In the genomic region with DNA sequence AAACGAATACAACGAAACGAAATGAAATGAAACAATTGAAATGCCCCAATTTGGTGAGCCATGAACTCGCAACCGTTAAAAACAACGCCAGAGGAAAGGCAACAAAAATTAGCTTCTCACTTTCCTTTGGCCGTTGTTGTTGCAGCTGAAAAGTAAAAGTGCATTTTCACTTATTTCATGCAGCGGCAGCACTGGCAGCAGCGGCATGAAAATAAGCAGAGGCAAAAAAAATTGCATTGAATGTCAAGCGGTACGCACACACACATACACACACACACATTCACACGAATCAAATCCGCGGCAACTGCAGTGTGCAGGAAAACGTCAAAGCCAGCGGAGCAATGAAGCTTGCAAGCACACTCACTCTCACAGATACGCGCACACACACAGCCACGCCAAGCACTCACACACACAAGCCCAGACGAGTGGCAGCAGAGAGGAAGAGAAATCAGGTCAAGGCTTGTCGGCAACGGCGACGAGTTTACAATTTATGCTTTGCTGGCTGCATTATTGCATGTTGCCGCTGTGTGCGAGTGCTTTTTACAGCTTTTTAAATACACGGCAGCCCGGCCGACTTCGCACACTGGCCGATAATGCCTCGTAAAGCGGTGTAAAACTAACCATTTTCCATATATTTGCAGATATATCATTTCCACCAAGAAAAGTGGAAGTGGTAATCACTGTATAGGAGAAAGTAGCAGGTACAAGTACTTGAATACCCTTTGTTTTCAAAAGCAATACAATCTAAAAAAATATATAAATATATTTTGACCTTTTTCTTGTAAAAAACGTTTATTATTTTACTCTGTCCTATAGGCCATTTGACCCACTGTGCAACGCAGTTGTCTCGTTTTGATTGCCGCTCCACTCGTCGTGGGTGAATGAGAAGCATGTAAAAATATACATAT, we compare ENCODE assay signal across 4 fruit fly cellular contexts.
TF ChIP-seq lines count a peak whose summit lies in the region.

No protein-coding gene starts in this region.

TF ChIP-seq in whole organism, embryonic, 481 proteins besides CTCF, POLR2A, EP300 and RAD21 (continued from another document and continues in another):
- TF ChIP-seq CG6765 (GFP tag; optimal IDR thresholded peaks at IDR 0.05; lab: Kevin White, UChicago) = no peak
- no peak for TF ChIP-seq BEAF-32 (GFP tag; optimal IDR thresholded peaks at IDR 0.05; lab: Kevin White, UChicago)
- no peak for TF ChIP-seq vfl (GFP tag; optimal IDR thresholded peaks at IDR 0.05; lab: Kevin White, UChicago)
- TF ChIP-seq pzg (GFP tag; optimal IDR thresholded peaks at IDR 0.05; lab: Kevin White, UChicago) = no peak
- TF ChIP-seq CG16813 (GFP tag; IDR thresholded peaks at IDR 0.05; lab: Robert Waterston, UW; ENCODE audit: partially characterized antibody) = no peak
- TF ChIP-seq CG8944 (GFP tag; optimal IDR thresholded peaks at IDR 0.05; lab: Kevin White, UChicago) = no peak
- no peak for TF ChIP-seq unc-4 (GFP tag; IDR thresholded peaks at IDR 0.05; lab: Robert Waterston, UW; ENCODE audit: partially characterized antibody)
- no peak for TF ChIP-seq CG8089 (GFP tag; optimal IDR thresholded peaks at IDR 0.05; lab: Kevin White, UChicago)
- TF ChIP-seq CG1603 (tag; optimal IDR thresholded peaks at IDR 0.05; lab: Kevin White, UChicago) = peak; percentile 43
- no peak for TF ChIP-seq slbo (GFP tag; IDR thresholded peaks at IDR 0.05; lab: Robert Waterston, UW)
- TF ChIP-seq ash1 (GFP tag; optimal IDR thresholded peaks at IDR 0.05; lab: Kevin White, UChicago) = no peak
- peak; percentile 52; the same call in 1 of the 2 replicates for TF ChIP-seq CG3847 (GFP tag; IDR thresholded peaks at IDR 0.05; lab: Robert Waterston, UW)
- peak; percentile 69 for TF ChIP-seq tin (GFP tag; optimal IDR thresholded peaks at IDR 0.05; lab: Kevin White, UChicago)
- TF ChIP-seq Max (GFP tag; optimal IDR thresholded peaks at IDR 0.05; lab: Kevin White, UChicago) = peak; percentile 57
- no peak for TF ChIP-seq CG10959 (GFP tag; IDR thresholded peaks at IDR 0.05; lab: Robert Waterston, UW)
- no peak for TF ChIP-seq CG18011 (GFP tag; optimal IDR thresholded peaks at IDR 0.05; lab: Kevin White, UChicago)
- TF ChIP-seq ato (GFP tag; IDR thresholded peaks at IDR 0.05; lab: Robert Waterston, UW; ENCODE audit: partially characterized antibody) = no peak
- no peak for TF ChIP-seq prd (optimal IDR thresholded peaks at IDR 0.05; lab: Kevin White, UChicago)
- peak; percentile 75; the same call in 2 of the 3 replicates for TF ChIP-seq prd (GFP tag; IDR thresholded peaks at IDR 0.05; lab: Robert Waterston, UW)
- peak; percentile 74 for TF ChIP-seq Fer1 (GFP tag; optimal IDR thresholded peaks at IDR 0.05; lab: Kevin White, UChicago)
- peak; percentile 40; the same call in 1 of the 3 replicates for TF ChIP-seq vnd (GFP tag; IDR thresholded peaks at IDR 0.05; lab: Robert Waterston, UW; ENCODE audit: partially characterized antibody)
- TF ChIP-seq klu (GFP tag; IDR thresholded peaks at IDR 0.05; lab: Robert Waterston, UW) = 0 out of 2 replicates have a peak, but pooled peaks have one; percentile 8
- TF ChIP-seq CHES-1-like (GFP tag; optimal IDR thresholded peaks at IDR 0.05; lab: Kevin White, UChicago) = no peak
- TF ChIP-seq bsh (GFP tag; optimal IDR thresholded peaks at IDR 0.05; lab: Kevin White, UChicago) = peak; percentile 66 to 82
- peak; percentile 40 for TF ChIP-seq Deaf1 (tag; optimal IDR thresholded peaks at IDR 0.05; lab: Kevin White, UChicago)
- TF ChIP-seq CG7745 (tag; optimal IDR thresholded peaks at IDR 0.05; lab: Kevin White, UChicago) = no peak
- TF ChIP-seq tio (GFP tag; optimal IDR thresholded peaks at IDR 0.05; lab: Kevin White, UChicago) = peak; percentile 49
- no peak for TF ChIP-seq Bdp1 (GFP tag; optimal IDR thresholded peaks at IDR 0.05; lab: Kevin White, UChicago)
- no peak for TF ChIP-seq CG15479 (GFP tag; optimal IDR thresholded peaks at IDR 0.05; lab: Kevin White, UChicago)

TF ChIP-seq in whole organism, prepupa, 60 proteins besides CTCF, POLR2A, EP300 and RAD21 (continued from another document and continues in another):
- TF ChIP-seq CG15336 (GFP tag; IDR thresholded peaks at IDR 0.05; lab: Robert Waterston, UW) (peak; percentile 89), Lpt (GFP tag; optimal IDR thresholded peaks at IDR 0.05; lab: Kevin White, UChicago) (peak; percentile 69), vri (GFP tag; optimal IDR thresholded peaks at IDR 0.05; lab: Kevin White, UChicago) (peak; percentile 73), CG32006 (GFP tag; optimal IDR thresholded peaks at IDR 0.05; lab: Kevin White, UChicago) (peak; percentile 93), salr (GFP tag; optimal IDR thresholded peaks at IDR 0.05; lab: Kevin White, UChicago) (peak; percentile 27 to 75), Gug (GFP tag; IDR thresholded peaks at IDR 0.05; lab: Robert Waterston, UW) (peak; percentile 79), Ets96B (tag; optimal IDR thresholded peaks at IDR 0.05; lab: Kevin White, UChicago) (peak; percentile 83), Sox102F (GFP tag; optimal IDR thresholded peaks at IDR 0.05; lab: Kevin White, UChicago) (peak; percentile 77), pdm3 (GFP tag; optimal IDR thresholded peaks at IDR 0.05; lab: Kevin White, UChicago) (peak; percentile 84), fd59A (GFP tag; optimal IDR thresholded peaks at IDR 0.05; lab: Kevin White, UChicago) (peak; percentile 77), Eip93F (GFP tag; optimal IDR thresholded peaks at IDR 0.05; lab: Kevin White, UChicago) (peak; percentile 65), CG10669 (GFP tag; optimal IDR thresholded peaks at IDR 0.05; lab: Kevin White, UChicago) (peak; percentile 81), dsx (GFP tag; optimal IDR thresholded peaks at IDR 0.05; lab: Kevin White, UChicago; ENCODE audit: poor library complexity, severe bottlenecking) (peak; percentile 75), CG8119 (GFP tag; IDR thresholded peaks at IDR 0.05; lab: Robert Waterston, UW) (peak; percentile 86), dac (GFP tag; optimal IDR thresholded peaks at IDR 0.05; lab: Kevin White, UChicago) (peak; percentile 59), Hr4 (GFP tag; optimal IDR thresholded peaks at IDR 0.05; lab: Kevin White, UChicago) (peak; percentile 83), Sox15 (GFP tag; optimal IDR thresholded peaks at IDR 0.05; lab: Kevin White, UChicago) (peak; percentile 72), CG31627 (GFP tag; optimal IDR thresholded peaks at IDR 0.05; lab: Kevin White, UChicago) (peak; percentile 74), CG11294 (GFP tag; IDR thresholded peaks at IDR 0.05; lab: Robert Waterston, UW) (peak; percentile 87), CG6276 (GFP tag; optimal IDR thresholded peaks at IDR 0.05; lab: Kevin White, UChicago) (peak; percentile 85), CG34406 (GFP tag; optimal IDR thresholded peaks at IDR 0.05; lab: Kevin White, UChicago) (peak; percentile 87), lz (GFP tag; optimal IDR thresholded peaks at IDR 0.05; lab: Kevin White, UChicago) (peak; percentile 76), CG3919 (GFP tag; optimal IDR thresholded peaks at IDR 0.05; lab: Kevin White, UChicago) (peak; percentile 86), Smox (GFP tag; optimal IDR thresholded peaks at IDR 0.05; lab: Kevin White, UChicago) (peak; percentile 77), Eip78C (GFP tag; lab: Kevin White, UChicago) (peak; percentile 95), CG6163 (GFP tag; IDR thresholded peaks at IDR 0.05; lab: Robert Waterston, UW) (peak; percentile 53; the same call in 2 of the 3 replicates), Hr39 (GFP tag; optimal IDR thresholded peaks at IDR 0.05; lab: Kevin White, UChicago) (peak; percentile 61), Eip75B (GFP tag; optimal IDR thresholded peaks at IDR 0.05; lab: Kevin White, UChicago) (peak; percentile 83), CG4318 (GFP tag; optimal IDR thresholded peaks at IDR 0.05; lab: Kevin White, UChicago) (peak; percentile 83), fkh (GFP tag; optimal IDR thresholded peaks at IDR 0.05; lab: Kevin White, UChicago) (peak; percentile 8)

TF ChIP-seq in whole organism, pupa, 21 proteins besides CTCF, POLR2A, EP300 and RAD21 (continued from another document):
- TF ChIP-seq Ets98B (GFP tag; IDR thresholded peaks at IDR 0.05; lab: Robert Waterston, UW) = peak; percentile 83
- TF ChIP-seq gl (tag; optimal IDR thresholded peaks at IDR 0.05; lab: Kevin White, UChicago) = peak; percentile 45
- peak; percentile 86 for TF ChIP-seq CG15710 (tag; optimal IDR thresholded peaks at IDR 0.05; lab: Kevin White, UChicago)
- peak; percentile 69 for TF ChIP-seq CG34367 (tag; optimal IDR thresholded peaks at IDR 0.05; lab: Kevin White, UChicago)
TF ChIP-seq in whole organism, pupa: peak in this region for 20.

TF ChIP-seq in whole organism, wandering third instar larva, 38 proteins besides CTCF, POLR2A, EP300 and RAD21 (continued from another document):
- TF ChIP-seq OdsH (GFP tag; optimal IDR thresholded peaks at IDR 0.05; lab: Kevin White, UChicago) (peak; percentile 69), Myc (optimal IDR thresholded peaks at IDR 0.05; lab: Kevin White, UChicago) (no peak), Mio (GFP tag; optimal IDR thresholded peaks at IDR 0.05; lab: Kevin White, UChicago) (no peak), Abd-B (GFP tag; optimal IDR thresholded peaks at IDR 0.05; lab: Kevin White, UChicago) (no peak), jim (GFP tag; optimal IDR thresholded peaks at IDR 0.05; lab: Kevin White, UChicago) (no peak), woc (GFP tag; optimal IDR thresholded peaks at IDR 0.05; lab: Kevin White, UChicago) (peak; percentile 66), h (GFP tag; optimal IDR thresholded peaks at IDR 0.05; lab: Kevin White, UChicago) (peak; percentile 77), br (GFP tag; optimal IDR thresholded peaks at IDR 0.05; lab: Kevin White, UChicago) (peak; percentile 67), dmrt93B (GFP tag; optimal IDR thresholded peaks at IDR 0.05; lab: Kevin White, UChicago) (peak; percentile 63), CrebA (GFP tag; optimal IDR thresholded peaks at IDR 0.05; lab: Kevin White, UChicago; ENCODE audit: borderline replicate concordance) (no peak), Dif (GFP tag; optimal IDR thresholded peaks at IDR 0.05; lab: Kevin White, UChicago; ENCODE audit: partially characterized antibody) (peak; percentile 51), sv (GFP tag; optimal IDR thresholded peaks at IDR 0.05; lab: Kevin White, UChicago) (no peak), lola (GFP tag; optimal IDR thresholded peaks at IDR 0.05; lab: Kevin White, UChicago) (no peak), foxo (GFP tag; optimal IDR thresholded peaks at IDR 0.05; lab: Kevin White, UChicago) (peak; percentile 3 to 80), Rel (GFP tag; optimal IDR thresholded peaks at IDR 0.05; lab: Kevin White, UChicago) (peak; percentile 80), Rel (tag; optimal IDR thresholded peaks at IDR 0.05; lab: Kevin White, UChicago) (no peak), HLH106 (tag; optimal IDR thresholded peaks at IDR 0.05; lab: Kevin White, UChicago) (peak; percentile 75), Jra (GFP tag; optimal IDR thresholded peaks at IDR 0.05; lab: Kevin White, UChicago) (no peak), Hr78 (GFP tag; optimal IDR thresholded peaks at IDR 0.05; lab: Kevin White, UChicago) (no peak), pan (optimal IDR thresholded peaks at IDR 0.05; lab: Kevin White, UChicago) (no peak)
